Worm (Caenorhabditis elegans) whole organism, L1 larva: ENCODE measurements around the gene leo-1.

Source experiments
- hpl-2 ChIP-seq: fragments of 150-350 bp; optimal IDR thresholded peaks from 2 replicates; lab custom pipeline; 2014; ENCODE audit warnings: missing biosample characterization, missing genetic modification reagents, missing genetic modification characterization
- rnt-1 ChIP-seq: sonication (generic microtip); optimal IDR thresholded peaks from 2 replicates; lab custom pipeline; 2016; ENCODE audit warnings: mild to moderate bottlenecking, missing genetic modification characterization, moderate library complexity, missing compliant biosample characterization

- TF ChIP-seq rnt-1 (tag; lab: Kevin White, UChicago) = no peak
- no peak for TF ChIP-seq hpl-2 (GFP tag; lab: Kevin White, UChicago)
These were observed 9.2 kb downstream of the leo-1 start, which contains the start of gene B0035.18 for ce11 chrIV:11319884-11320362.
